Worm (Caenorhabditis elegans): ENCODE measurements around the gene tag-343.

Gene tag-343

ce11 chrX:16674632-16675031 is at the start of gene tag-343:
tag-343 (minus strand) TSS chrX:16674732.
- TF ChIP-seq T22C8.4 (GFP tag; IDR thresholded peaks at IDR 0.05) (no peak), flt-1 (GFP tag; IDR thresholded peaks at IDR 0.05) (no peak), klf-2 (GFP tag; conservative IDR thresholded peaks at IDR 0.05) (no peak), cog-1 (tag; optimal IDR thresholded peaks at IDR 0.05) (no peak), tab-1 (GFP tag; IDR thresholded peaks at IDR 0.05) (no peak), ztf-23 (GFP tag; IDR thresholded peaks at IDR 0.05) (no peak), ztf-29 (GFP tag; IDR thresholded peaks at IDR 0.05) (no peak), ref-1 (GFP tag; conservative IDR thresholded peaks at IDR 0.05) (no peak), med-1 (GFP tag; optimal IDR thresholded peaks at IDR 0.05; ENCODE audit: insufficient read depth) (no peak)

- TF ChIP-seq flt-1 (GFP tag; IDR thresholded peaks at IDR 0.05) (no peak), ztf-23 (GFP tag; IDR thresholded peaks at IDR 0.05) (no peak), T22C8.4 (GFP tag; IDR thresholded peaks at IDR 0.05) (no peak), ref-1 (GFP tag; conservative IDR thresholded peaks at IDR 0.05) (no peak), cog-1 (tag; optimal IDR thresholded peaks at IDR 0.05) (no peak), klf-2 (GFP tag; conservative IDR thresholded peaks at IDR 0.05) (no peak), tab-1 (GFP tag; IDR thresholded peaks at IDR 0.05) (no peak), med-1 (GFP tag; optimal IDR thresholded peaks at IDR 0.05; ENCODE audit: insufficient read depth) (no peak), ztf-29 (GFP tag; IDR thresholded peaks at IDR 0.05) (no peak)
These were observed 47.4 kb upstream of the tag-343 start for ce11 chrX:16721930-16722329.

DNA sequence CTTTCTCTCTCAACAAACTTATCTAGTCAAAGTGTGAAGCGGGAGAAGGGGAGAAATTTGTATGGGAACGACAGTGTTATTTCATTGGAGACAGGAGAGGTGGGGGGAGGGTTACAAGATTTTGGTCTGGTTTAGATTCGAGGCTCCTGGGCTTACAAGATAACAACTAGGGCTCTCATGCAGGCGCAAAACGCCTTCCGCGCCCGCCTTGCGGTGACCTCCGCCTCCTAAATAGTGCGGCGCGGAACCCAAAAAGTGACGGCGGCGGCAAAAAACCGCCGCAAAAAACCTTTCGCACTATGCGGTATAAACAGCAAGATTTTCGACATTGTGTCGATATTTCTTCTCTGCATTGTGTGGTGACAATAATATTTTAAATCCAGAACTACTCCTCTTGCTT is 41.4 kb upstream of the tag-343 start:
- no peak for TF ChIP-seq flt-1 (GFP tag; IDR thresholded peaks at IDR 0.05)
- no peak for TF ChIP-seq T22C8.4 (GFP tag; IDR thresholded peaks at IDR 0.05)
- TF ChIP-seq med-1 (GFP tag; optimal IDR thresholded peaks at IDR 0.05; ENCODE audit: insufficient read depth) = no peak
- TF ChIP-seq tab-1 (GFP tag; IDR thresholded peaks at IDR 0.05) = no peak
- TF ChIP-seq cog-1 (tag; optimal IDR thresholded peaks at IDR 0.05) = no peak
- no peak for TF ChIP-seq ref-1 (GFP tag; conservative IDR thresholded peaks at IDR 0.05)

DNA sequence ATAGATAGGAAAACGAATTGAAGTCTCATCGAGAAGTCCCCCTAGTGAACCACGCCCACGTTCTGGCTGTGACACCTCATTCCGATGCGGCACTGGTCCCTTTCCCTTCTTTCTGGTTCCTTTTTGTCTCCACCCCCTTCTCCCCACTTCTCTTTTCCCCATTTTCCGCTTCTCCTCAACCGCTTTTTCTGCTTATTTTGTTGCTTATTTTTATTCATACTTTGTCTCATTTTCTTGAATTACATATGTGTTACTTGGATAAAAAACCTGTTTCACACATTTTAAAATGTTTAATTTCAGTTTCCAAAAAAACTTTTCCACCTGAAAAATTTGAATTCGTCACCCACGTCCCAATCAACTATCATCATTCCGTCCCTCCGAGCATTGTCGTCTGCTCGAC is 36.8 kb upstream of the tag-343 start, which contains the start of gene lgc-53:
lgc-53 (plus strand) TSS at position 301 of the 400 bp plus-strand sequence.
- TF ChIP-seq T22C8.4 (GFP tag; IDR thresholded peaks at IDR 0.05) = no peak
- no peak for TF ChIP-seq med-1 (GFP tag; optimal IDR thresholded peaks at IDR 0.05; ENCODE audit: insufficient read depth)
- TF ChIP-seq ref-1 (GFP tag; conservative IDR thresholded peaks at IDR 0.05) = no peak
- no peak for TF ChIP-seq ztf-23 (GFP tag; IDR thresholded peaks at IDR 0.05)
- no peak for TF ChIP-seq cog-1 (tag; optimal IDR thresholded peaks at IDR 0.05)
- TF ChIP-seq ztf-29 (GFP tag; IDR thresholded peaks at IDR 0.05) = no peak
- no peak for TF ChIP-seq tab-1 (GFP tag; IDR thresholded peaks at IDR 0.05)

DNA sequence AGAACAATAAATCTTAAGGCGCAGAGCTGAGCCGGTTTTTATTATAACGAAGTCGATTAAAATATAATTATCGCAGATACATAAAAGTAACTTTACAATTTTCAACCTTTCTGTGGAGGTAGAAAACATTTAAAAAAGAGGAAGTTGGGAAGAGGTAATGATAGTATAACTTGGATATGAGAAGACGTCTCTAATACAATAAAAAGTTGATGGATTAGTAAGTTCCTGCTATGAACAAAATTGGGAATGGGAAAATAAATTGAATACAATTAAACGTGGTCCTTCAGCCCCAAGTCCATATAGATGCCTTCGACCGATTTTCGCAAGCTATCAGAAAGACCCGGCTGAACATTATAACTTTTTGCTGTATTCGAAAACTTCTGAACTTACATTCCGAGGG is 31.1 kb upstream of the tag-343 start:
- TF ChIP-seq klf-2 (GFP tag; conservative IDR thresholded peaks at IDR 0.05) = no peak
- no peak for TF ChIP-seq tab-1 (GFP tag; IDR thresholded peaks at IDR 0.05)
- TF ChIP-seq cog-1 (tag; optimal IDR thresholded peaks at IDR 0.05) = no peak
- no peak for TF ChIP-seq med-1 (GFP tag; optimal IDR thresholded peaks at IDR 0.05; ENCODE audit: insufficient read depth)
- no peak for TF ChIP-seq ref-1 (GFP tag; conservative IDR thresholded peaks at IDR 0.05)
- TF ChIP-seq flt-1 (GFP tag; IDR thresholded peaks at IDR 0.05) = no peak
- TF ChIP-seq ztf-29 (GFP tag; IDR thresholded peaks at IDR 0.05) = no peak
- TF ChIP-seq T22C8.4 (GFP tag; IDR thresholded peaks at IDR 0.05) = no peak
- no peak for TF ChIP-seq ztf-23 (GFP tag; IDR thresholded peaks at IDR 0.05)

- TF ChIP-seq ztf-23 (GFP tag; IDR thresholded peaks at IDR 0.05) (no peak), ztf-29 (GFP tag; IDR thresholded peaks at IDR 0.05) (no peak), T22C8.4 (GFP tag; IDR thresholded peaks at IDR 0.05) (no peak), ref-1 (GFP tag; conservative IDR thresholded peaks at IDR 0.05) (no peak)
These were observed 29.6 kb upstream of the tag-343 start for ce11 chrX:16704086-16704485.

ce11 chrX:16702232-16702631 is 27.7 kb upstream of the tag-343 start, which contains the start of gene F22H10.1:
F22H10.1 (plus strand) TSS chrX:16702442.
- no peak for TF ChIP-seq ref-1 (GFP tag; conservative IDR thresholded peaks at IDR 0.05)
- no peak for TF ChIP-seq cog-1 (tag; optimal IDR thresholded peaks at IDR 0.05)
- no peak for TF ChIP-seq flt-1 (GFP tag; IDR thresholded peaks at IDR 0.05)
- TF ChIP-seq T22C8.4 (GFP tag; IDR thresholded peaks at IDR 0.05) = no peak
- TF ChIP-seq ztf-29 (GFP tag; IDR thresholded peaks at IDR 0.05) = no peak

DNA sequence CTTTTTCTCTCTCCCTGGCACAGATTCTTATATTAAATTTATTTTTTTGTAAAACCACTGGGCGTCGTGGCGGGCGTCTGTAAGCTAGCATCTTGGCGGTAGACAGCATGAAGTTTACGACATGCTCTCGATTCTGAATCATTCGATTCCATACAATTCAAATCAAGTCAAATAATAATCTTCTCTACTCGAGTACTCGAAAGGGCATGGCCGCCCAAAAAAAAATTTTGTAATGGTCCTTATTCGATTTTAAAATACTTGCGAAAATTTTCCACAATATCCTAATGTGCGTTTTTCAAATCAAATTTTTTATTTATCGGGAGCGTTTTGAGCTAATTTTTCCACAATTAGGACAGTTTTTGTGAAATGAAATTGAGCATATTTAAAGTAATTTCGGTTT is 23.5 kb upstream of the tag-343 start:
- TF ChIP-seq cog-1 (tag; optimal IDR thresholded peaks at IDR 0.05) (no peak), flt-1 (GFP tag; IDR thresholded peaks at IDR 0.05) (no peak), ztf-23 (GFP tag; IDR thresholded peaks at IDR 0.05) (no peak)

DNA sequence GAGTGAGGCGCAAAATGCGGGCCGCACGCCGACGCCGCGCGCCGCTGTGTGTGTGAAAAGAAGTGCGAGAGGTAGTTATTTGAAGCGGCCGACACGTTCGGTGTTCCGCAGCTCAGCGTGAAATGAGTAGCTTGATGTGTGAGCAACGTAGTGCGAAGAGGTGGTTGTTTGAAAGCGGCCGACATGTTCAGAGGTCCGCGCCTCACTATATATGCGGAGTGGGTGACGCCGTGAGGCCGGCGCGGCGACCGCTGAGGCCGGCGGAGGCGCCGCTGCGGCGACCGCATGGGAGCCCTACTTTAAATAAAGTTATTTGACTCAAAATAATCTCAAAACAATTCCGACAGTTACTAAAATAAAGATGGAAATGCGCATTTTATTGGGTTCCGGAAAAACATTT is 22.3 kb upstream of the tag-343 start:
- TF ChIP-seq flt-1 (GFP tag; IDR thresholded peaks at IDR 0.05) (0 out of 2 replicates have a peak, but pooled peaks have one; percentile 31), ztf-23 (GFP tag; IDR thresholded peaks at IDR 0.05) (no peak), ztf-29 (GFP tag; IDR thresholded peaks at IDR 0.05) (no peak), tab-1 (GFP tag; IDR thresholded peaks at IDR 0.05) (no peak)

ce11 chrX:16695184-16695583 is 20.7 kb upstream of the tag-343 start:
- TF ChIP-seq ztf-23 (GFP tag; IDR thresholded peaks at IDR 0.05) = no peak
- TF ChIP-seq klf-2 (GFP tag; conservative IDR thresholded peaks at IDR 0.05) = no peak
- no peak for TF ChIP-seq tab-1 (GFP tag; IDR thresholded peaks at IDR 0.05)

ce11 chrX:16691045-16691444 is 16.5 kb upstream of the tag-343 start, which contains the start of gene F22H10.6:
F22H10.6 (minus strand) TSS chrX:16691336.
- TF ChIP-seq ref-1 (GFP tag; conservative IDR thresholded peaks at IDR 0.05) (no peak), ztf-29 (GFP tag; IDR thresholded peaks at IDR 0.05) (no peak), T22C8.4 (GFP tag; IDR thresholded peaks at IDR 0.05) (no peak), flt-1 (GFP tag; IDR thresholded peaks at IDR 0.05) (no peak), tab-1 (GFP tag; IDR thresholded peaks at IDR 0.05) (no peak), ztf-23 (GFP tag; IDR thresholded peaks at IDR 0.05) (no peak), med-1 (GFP tag; optimal IDR thresholded peaks at IDR 0.05; ENCODE audit: insufficient read depth) (no peak), cog-1 (tag; optimal IDR thresholded peaks at IDR 0.05) (no peak), klf-2 (GFP tag; conservative IDR thresholded peaks at IDR 0.05) (no peak)
